Worm (Caenorhabditis elegans) whole organism, young adult: ENCODE results near the gene btb-8.
"Not testable (repeated sequence)": the region's sequence is repeated elsewhere in the genome, so short reads cannot be mapped to it uniquely, and the experiment has no call there.

Experiments
- C06A6.2 ChIP-seq: fragments of 200-800 bp; sonication (Bioruptor generic); conservative IDR thresholded peaks from 2 replicates; pipeline ENCODE4 v1.3.6; 2022; ENCODE audit warnings: missing genetic modification characterization, missing compliant biosample characterization
- K12H6.12 ChIP-seq: fragments of 200-800 bp; sonication (Bioruptor generic); optimal IDR thresholded peaks from 2 replicates; lab custom pipeline; 2018; ENCODE audit warnings: mild to moderate bottlenecking, missing genetic modification characterization, missing compliant biosample characterization
- T26A5.8 ChIP-seq: sonication (generic microtip); optimal IDR thresholded peaks from 2 replicates; lab custom pipeline; 2016; ENCODE audit warnings: missing genetic modification characterization, missing compliant biosample characterization
- Y67H2A.10 ChIP-seq: fragments of 200-800 bp; sonication (Bioruptor generic); conservative IDR thresholded peaks from 2 replicates; pipeline ENCODE4 v1.3.6; 2022; ENCODE audit warnings: missing genetic modification reagents, missing genetic modification characterization, missing compliant biosample characterization
- athp-1 ChIP-seq: sonication (generic microtip); optimal IDR thresholded peaks from 2 replicates; lab custom pipeline; 2017; ENCODE audit warnings: mild to moderate bottlenecking, missing genetic modification characterization, missing compliant biosample characterization
- die-1 ChIP-seq: sonication (generic microtip); optimal IDR thresholded peaks from 2 replicates; lab custom pipeline; 2016; ENCODE audit warnings: missing genotype, mild to moderate bottlenecking, missing genetic modification characterization, missing compliant biosample characterization
- dox-1 ChIP-seq: fragments of 200-800 bp; sonication (Bioruptor generic); IDR thresholded peaks from 2 replicates; pipeline ENCODE4 v1.3.6; 2022; ENCODE audit warnings: missing genetic modification reagents, missing genetic modification characterization, missing compliant biosample characterization
- lin-40 ChIP-seq: sonication (generic microtip); optimal IDR thresholded peaks from 2 replicates; lab custom pipeline; 2016; ENCODE audit warnings: missing genetic modification characterization, mild to moderate bottlenecking, missing compliant biosample characterization, missing genotype, missing genetic modification reagents
- lin-54 ChIP-seq: fragments of 200-800 bp; sonication (Bioruptor generic); optimal IDR thresholded peaks from 2 replicates; lab custom pipeline; 2018; ENCODE audit warnings: mild to moderate bottlenecking, missing genetic modification characterization, missing compliant biosample characterization
- madf-8 ChIP-seq: fragments of 200-800 bp; sonication (Bioruptor generic); conservative IDR thresholded peaks from 2 replicates; pipeline ENCODE4 v1.3.6; 2022; ENCODE audit warnings: missing genetic modification reagents, missing genetic modification characterization, missing compliant biosample characterization
- nfya-1 ChIP-seq: sonication (generic microtip); optimal IDR thresholded peaks from 2 replicates; lab custom pipeline; 2017; ENCODE audit warnings: antibody characterized with exemption, missing compliant biosample characterization, missing genetic modification characterization, borderline replicate concordance; ENCODE audit not compliant: insufficient read depth
- nhr-179 ChIP-seq: sonication (generic microtip); optimal IDR thresholded peaks from 2 replicates; lab custom pipeline; 2016; ENCODE audit warnings: mild to moderate bottlenecking, missing genetic modification characterization, missing compliant biosample characterization
- nhr-80 ChIP-seq: sonication (generic microtip); optimal IDR thresholded peaks from 2 replicates; lab custom pipeline; 2016; ENCODE audit warnings: missing genetic modification characterization, missing compliant biosample characterization
- sea-2 ChIP-seq: fragments of 200-800 bp; sonication (Bioruptor generic); IDR thresholded peaks from 2 replicates; pipeline ENCODE4 v1.3.6; 2022; ENCODE audit warnings: missing genetic modification characterization, missing compliant biosample characterization
- tbx-9 ChIP-seq: sonication (generic microtip); optimal IDR thresholded peaks from 2 replicates; lab custom pipeline; 2016; ENCODE audit warnings: borderline replicate concordance, missing genetic modification characterization, inconsistent platforms, missing compliant biosample characterization
- zfh-2 ChIP-seq: fragments of 200-800 bp; sonication (Bioruptor generic); conservative IDR thresholded peaks from 2 replicates; pipeline ENCODE4 v1.3.6; 2022; ENCODE audit warnings: missing genetic modification reagents, missing genetic modification characterization, missing compliant biosample characterization
- ztf-28 ChIP-seq: fragments of 200-800 bp; sonication (Bioruptor generic); IDR thresholded peaks from 2 replicates; pipeline ENCODE4 v1.3.6; 2022; ENCODE audit warnings: missing genetic modification reagents, missing genetic modification characterization, missing compliant biosample characterization
- ztf-3 ChIP-seq: fragments of 200-800 bp; sonication (Bioruptor generic); optimal IDR thresholded peaks from 2 replicates; lab custom pipeline; 2018; ENCODE audit warnings: mild to moderate bottlenecking, missing genetic modification characterization, missing compliant biosample characterization
- ztf-6 ChIP-seq: fragments of 200-800 bp; sonication (Bioruptor generic); IDR thresholded peaks from 2 replicates; pipeline ENCODE4 v1.3.6; 2022; ENCODE audit warnings: missing genetic modification reagents, missing genetic modification characterization, missing compliant biosample characterization

The btb-8 gene

ce11 chrII:1767458-1767857 is 44.9 kb downstream of the btb-8 start:
- peak; percentile 36 for TF ChIP-seq nhr-80 (tag; lab: Kevin White, UChicago)
- 0 out of 2 replicates have a peak, but pooled peaks have one; percentile 14 for TF ChIP-seq dox-1 (GFP tag; lab: Robert Waterston, UW)

- TF ChIP-seq athp-1; sea-2; C06A6.2 (GFP tag; lab: Robert Waterston, UW): not testable (repeated sequence)
These were observed 48.8 kb downstream of the btb-8 start, which contains the start of gene math-26 for ce11 chrII:1771347-1771746. math-26 (plus strand) TSS chrII:1771647.

- TF ChIP-seq ztf-3 (GFP tag; lab: Kevin White, UChicago) (no peak), ztf-28 (no peak), lin-40 (tag; lab: Kevin White, UChicago) (no peak), nhr-179 (tag; lab: Kevin White, UChicago) (no peak), zfh-2 (GFP tag; lab: Robert Waterston, UW) (no peak), lin-54 (GFP tag; lab: Kevin White, UChicago) (no peak), madf-8 (GFP tag; lab: Robert Waterston, UW) (no peak), K12H6.12 (tag; lab: Kevin White, UChicago) (no peak), C06A6.2 (GFP tag; lab: Robert Waterston, UW) (no peak), die-1 (tag; lab: Kevin White, UChicago) (no peak), T26A5.8 (no peak), ztf-6 (no peak), nfya-1 (tag; lab: Kevin White, UChicago) (no peak), Y67H2A.10 (GFP tag; lab: Robert Waterston, UW) (no peak), tbx-9 (no peak)
These were observed 49.2 kb downstream of the btb-8 start, which contains the start of gene math-3 for ce11 chrII:1771785-1772184. math-3 (plus strand) TSS chrII:1772085.
